Worm (Caenorhabditis elegans) whole organism, L3 larva: ENCODE data around the gene F36H9.7.

ENCODE experiments used
- R02D3.7 ChIP-seq: fragments of 150-350 bp; optimal IDR thresholded peaks from 2 replicates; lab custom pipeline; 2014; ENCODE audit warnings: missing biosample characterization, missing genetic modification characterization
- aly-2 ChIP-seq: fragments of 150-350 bp; optimal IDR thresholded peaks from 2 replicates; lab custom pipeline; 2014; ENCODE audit warnings: missing biosample characterization, missing genetic modification characterization
- ceh-16 ChIP-seq: sonication (generic microtip); optimal IDR thresholded peaks from 2 replicates; lab custom pipeline; 2017; ENCODE audit warnings: missing biosample characterization, missing genetic modification characterization
- ceh-28 ChIP-seq: fragments of 150-350 bp; optimal IDR thresholded peaks from 2 replicates; lab custom pipeline; 2014; ENCODE audit warnings: missing biosample characterization, missing genetic modification reagents, missing genetic modification characterization
- ceh-82 ChIP-seq: fragments of 150-350 bp; optimal IDR thresholded peaks from 2 replicates; lab custom pipeline; 2014; ENCODE audit warnings: missing biosample characterization, missing genetic modification characterization
- egl-5 ChIP-seq: fragments of 150-350 bp; optimal IDR thresholded peaks from 2 replicates; lab custom pipeline; 2017; ENCODE audit warnings: missing biosample characterization, missing genetic modification reagents, missing genetic modification characterization, inconsistent platforms
- elt-2 ChIP-seq: sonication (generic microtip); optimal IDR thresholded peaks from 2 replicates; lab custom pipeline; 2016; ENCODE audit warnings: missing genetic modification reagents, mild to moderate bottlenecking, missing genetic modification characterization, missing compliant biosample characterization
- eor-1 ChIP-seq, 2 experiments: fragments of 150-350 bp; optimal IDR thresholded peaks; 2 replicates each; lab custom pipeline; 2014 to 2018; ENCODE audit warnings: missing biosample characterization in 2 of 2, missing genetic modification characterization in 2 of 2
- fkh-10 ChIP-seq: sonication (generic microtip); optimal IDR thresholded peaks from 2 replicates; lab custom pipeline; 2017; ENCODE audit warnings: missing biosample characterization, missing genetic modification reagents, missing genetic modification characterization
- fos-1 ChIP-seq: fragments of 150-350 bp; optimal IDR thresholded peaks from 2 replicates; lab custom pipeline; 2014; ENCODE audit warnings: missing biosample characterization, missing genetic modification characterization
- hmg-11 ChIP-seq: sonication (generic microtip); optimal IDR thresholded peaks from 2 replicates; lab custom pipeline; 2016; ENCODE audit warnings: missing genetic modification characterization, missing compliant biosample characterization
- jun-1 ChIP-seq: fragments of 150-350 bp; optimal IDR thresholded peaks from 2 replicates; lab custom pipeline; 2014; ENCODE audit warnings: missing biosample characterization, missing genetic modification reagents, missing genetic modification characterization
- lin-15B ChIP-seq: fragments of 150-350 bp; optimal IDR thresholded peaks from 2 replicates; lab custom pipeline; 2014; ENCODE audit warnings: missing biosample characterization, missing genetic modification characterization
- lin-39 ChIP-seq: fragments of 150-350 bp; optimal IDR thresholded peaks from 2 replicates; lab custom pipeline; 2018; ENCODE audit warnings: missing biosample characterization, missing genetic modification reagents, missing genetic modification characterization
- lsy-12 ChIP-seq: sonication (generic microtip); optimal IDR thresholded peaks from 2 replicates; lab custom pipeline; 2016; ENCODE audit warnings: mild to moderate bottlenecking, missing genetic modification characterization, missing compliant biosample characterization
- mdl-1 ChIP-seq: fragments of 150-350 bp; optimal IDR thresholded peaks from 2 replicates; lab custom pipeline; 2014; ENCODE audit warnings: missing biosample characterization, missing genetic modification characterization
- mml-1 ChIP-seq: fragments of 150-350 bp; sonication (generic microtip); optimal IDR thresholded peaks from 3 replicates; lab custom pipeline; 2014; ENCODE audit warnings: missing biosample characterization, missing genetic modification characterization
- nfya-1 ChIP-seq: sonication (generic microtip); optimal IDR thresholded peaks from 2 replicates; lab custom pipeline; 2017; ENCODE audit warnings: missing genetic modification characterization, mild to moderate bottlenecking, missing compliant biosample characterization, antibody characterized with exemption, moderate library complexity; ENCODE audit not compliant: insufficient read depth
- nhr-11 ChIP-seq: fragments of 150-350 bp; optimal IDR thresholded peaks from 2 replicates; lab custom pipeline; 2014; ENCODE audit warnings: missing biosample characterization, missing genetic modification characterization
- nhr-12 ChIP-seq: fragments of 150-350 bp; optimal IDR thresholded peaks from 2 replicates; lab custom pipeline; 2014; ENCODE audit warnings: missing biosample characterization, missing genetic modification characterization
- nhr-23 ChIP-seq: fragments of 150-350 bp; optimal IDR thresholded peaks from 2 replicates; lab custom pipeline; 2014; ENCODE audit warnings: missing biosample characterization, missing genetic modification reagents, missing genetic modification characterization
- nhr-237 ChIP-seq: fragments of 150-350 bp; optimal IDR thresholded peaks from 2 replicates; lab custom pipeline; 2014; ENCODE audit warnings: missing biosample characterization, missing genetic modification characterization
- nhr-25 ChIP-seq: sonication (generic microtip); optimal IDR thresholded peaks from 2 replicates; lab custom pipeline; 2017; ENCODE audit warnings: missing biosample characterization, missing genetic modification characterization
- nhr-28 ChIP-seq: fragments of 150-350 bp; optimal IDR thresholded peaks from 2 replicates; lab custom pipeline; 2014; ENCODE audit warnings: missing biosample characterization, missing genetic modification characterization
- nhr-43 ChIP-seq: sonication (generic microtip); optimal IDR thresholded peaks from 2 replicates; lab custom pipeline; 2016; ENCODE audit warnings: mild to moderate bottlenecking, missing genetic modification characterization, missing compliant biosample characterization; ENCODE audit not compliant: poor library complexity, severe bottlenecking
- nhr-67 ChIP-seq: fragments of 150-350 bp; optimal IDR thresholded peaks from 2 replicates; lab custom pipeline; 2014; ENCODE audit warnings: missing biosample characterization, missing genetic modification characterization
- nhr-76 ChIP-seq: fragments of 150-350 bp; sonication (generic microtip); optimal IDR thresholded peaks from 5 replicates; lab custom pipeline; 2014; ENCODE audit warnings: missing biosample characterization, missing genetic modification characterization
- nhr-77 ChIP-seq: fragments of 150-350 bp; optimal IDR thresholded peaks from 2 replicates; lab custom pipeline; 2014; ENCODE audit warnings: missing biosample characterization, missing genetic modification characterization
- pha-4 ChIP-seq: fragments of 150-350 bp; optimal IDR thresholded peaks from 2 replicates; lab custom pipeline; 2014; ENCODE audit warnings: missing biosample characterization, missing genetic modification reagents, missing genetic modification characterization
- pqm-1 ChIP-seq: fragments of 150-350 bp; optimal IDR thresholded peaks from 2 replicates; lab custom pipeline; 2017; ENCODE audit warnings: missing biosample characterization, missing genetic modification characterization, inconsistent platforms
- snpc-4 ChIP-seq: fragments of 150-350 bp; optimal IDR thresholded peaks from 2 replicates; lab custom pipeline; 2014; ENCODE audit warnings: missing biosample characterization, missing genetic modification characterization
- tbx-2 ChIP-seq: sonication (generic microtip); optimal IDR thresholded peaks from 2 replicates; lab custom pipeline; 2016; ENCODE audit warnings: mild to moderate bottlenecking, missing genetic modification characterization, missing compliant biosample characterization
- unc-39 ChIP-seq: sonication (generic microtip); optimal IDR thresholded peaks from 4 replicates; lab custom pipeline; 2017; ENCODE audit warnings: missing biosample characterization, missing genetic modification characterization
- unc-62 ChIP-seq: fragments of 150-350 bp; sonication (generic microtip); optimal IDR thresholded peaks from 4 replicates; lab custom pipeline; 2014; ENCODE audit warnings: missing biosample characterization, missing genetic modification reagents, missing genetic modification characterization

The F36H9.7 gene

DNA sequence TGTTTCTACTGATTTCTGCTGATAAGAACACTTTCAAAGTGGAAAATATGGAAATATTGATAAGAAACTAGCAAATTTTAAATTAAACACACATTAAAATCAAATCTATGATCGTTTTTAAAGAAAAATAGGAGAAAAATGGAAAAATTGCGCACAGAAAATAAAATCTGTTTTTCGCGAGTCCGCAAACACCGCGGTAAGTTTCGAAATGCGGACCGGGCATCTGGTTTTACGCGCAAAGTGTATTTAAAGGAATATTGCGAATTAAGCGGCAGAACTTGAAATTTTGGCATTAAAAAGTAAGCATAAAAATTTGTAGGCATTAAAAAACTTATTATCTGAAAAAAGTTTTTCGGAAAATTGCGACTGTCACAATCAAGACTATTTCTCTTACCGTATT lies 1.6 kb downstream of the F36H9.7 start:
- TF ChIP-seq elt-2: peak; percentile 27
- peak; percentile 22 for TF ChIP-seq nfya-1 (tag; lab: Kevin White, UChicago)
- no peak for TF ChIP-seq eor-1 (tag; optimal IDR thresholded peaks at IDR 0.05; lab: Kevin White, UChicago)
- peak; percentile 32 for TF ChIP-seq hmg-11 (tag; lab: Kevin White, UChicago)
- TF ChIP-seq unc-62 (GFP tag; lab: Kevin White, UChicago): no peak

DNA sequence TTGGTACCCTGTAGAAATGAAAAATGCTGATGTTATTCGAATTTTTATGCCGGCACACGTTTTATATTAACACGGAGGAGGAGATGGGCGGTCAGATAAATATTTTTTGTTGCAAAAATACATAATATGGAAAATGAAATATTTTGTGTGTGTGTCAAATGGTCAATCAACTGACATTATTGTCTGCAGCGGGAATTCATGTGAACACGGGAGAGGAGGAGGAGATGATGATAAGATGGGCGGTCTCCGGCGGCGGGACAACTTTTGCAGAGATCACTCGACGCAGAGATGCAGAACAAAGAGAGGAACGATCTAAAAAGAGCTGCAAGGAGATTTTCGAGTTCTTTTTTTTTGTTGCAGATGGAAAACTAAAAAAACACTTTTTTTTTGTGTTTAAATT lies 3.0 kb downstream of the F36H9.7 start, which contains the start of gene dhs-13:
dhs-13 (minus strand) TSS at position 8 of the 400 bp plus-strand sequence.
- TF ChIP-seq ceh-16 (tag; lab: Kevin White, UChicago) (no peak), lin-15B (tag; lab: Kevin White, UChicago) (peak; percentile 36), fkh-10 (GFP tag; lab: Kevin White, UChicago) (no peak), pha-4 (tag; lab: Kevin White, UChicago) (peak; percentile 47), aly-2 (tag; lab: Kevin White, UChicago) (no peak), elt-2 (peak; percentile 52), nhr-77 (tag; lab: Kevin White, UChicago) (no peak)

DNA sequence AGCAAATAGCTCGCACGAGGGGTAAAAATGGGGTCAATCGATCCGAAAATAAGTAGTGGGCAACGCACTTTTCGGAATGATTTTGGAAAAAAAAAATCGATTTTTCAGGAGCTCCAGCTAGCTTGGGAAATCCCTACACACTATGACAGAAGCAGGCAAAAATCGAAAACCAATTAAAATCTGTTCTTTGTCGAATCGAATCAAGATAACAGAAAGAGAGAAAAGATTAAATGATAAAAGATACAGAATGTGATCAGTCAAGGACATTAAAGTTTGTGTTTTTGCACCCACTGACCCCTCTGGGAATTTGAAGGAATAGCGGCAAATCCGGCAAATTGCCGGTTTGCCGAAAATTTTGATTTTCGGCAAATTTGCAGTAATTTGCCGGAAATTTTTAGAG lies 7.3 kb downstream of the F36H9.7 start:
- TF ChIP-seq nhr-43 (tag; lab: Kevin White, UChicago): no peak
- TF ChIP-seq nhr-76 (tag; lab: Kevin White, UChicago): no peak
- no peak for TF ChIP-seq unc-62 (GFP tag; lab: Kevin White, UChicago)
- TF ChIP-seq mdl-1 (tag; lab: Kevin White, UChicago): no peak
- TF ChIP-seq lin-15B (tag; lab: Kevin White, UChicago): no peak
- TF ChIP-seq mml-1: no peak
- TF ChIP-seq nhr-67 (tag; lab: Kevin White, UChicago): no peak
- no peak for TF ChIP-seq nhr-25 (tag; lab: Kevin White, UChicago)
- TF ChIP-seq R02D3.7: no peak
- TF ChIP-seq egl-5 (tag; lab: Kevin White, UChicago): no peak
- TF ChIP-seq nhr-23 (tag; lab: Kevin White, UChicago): no peak
- no peak for TF ChIP-seq eor-1 (tag; optimal IDR thresholded peaks at IDR 0.05; lab: Kevin White, UChicago)
- no peak for TF ChIP-seq aly-2 (tag; lab: Kevin White, UChicago)
- TF ChIP-seq unc-39: no peak
- no peak for TF ChIP-seq nhr-237 (tag; lab: Kevin White, UChicago)
- no peak for TF ChIP-seq nhr-12 (tag; lab: Kevin White, UChicago)
- no peak for TF ChIP-seq tbx-2 (tag; lab: Kevin White, UChicago)
- TF ChIP-seq lsy-12 (tag; lab: Kevin White, UChicago): no peak
- TF ChIP-seq pqm-1: no peak

DNA sequence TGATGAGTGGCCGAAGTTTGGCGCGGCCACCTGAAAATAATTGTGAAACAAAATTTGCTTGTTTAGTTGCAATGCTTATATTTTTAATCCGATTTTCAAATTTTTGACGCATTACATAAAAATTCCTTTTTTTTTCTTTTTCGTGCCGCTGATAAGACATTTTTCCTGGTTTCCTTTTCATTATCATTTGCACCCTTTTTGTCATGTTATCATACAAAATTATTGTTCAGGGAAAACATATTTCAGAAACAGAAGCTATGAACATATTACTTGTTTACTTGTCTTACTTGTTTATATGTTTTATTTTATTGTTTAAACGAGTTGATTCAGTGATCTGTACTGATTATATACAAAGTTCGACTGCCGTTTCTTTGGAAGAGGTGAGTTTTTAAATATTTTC lies 14.0 kb downstream of the F36H9.7 start, which contains the start of gene clec-205:
clec-205 (plus strand) TSS at position 212 of the 400 bp plus-strand sequence.
- TF ChIP-seq jun-1 (tag; lab: Kevin White, UChicago) (no peak), ceh-82 (no peak), elt-2 (peak; percentile 60), unc-39 (no peak)

DNA sequence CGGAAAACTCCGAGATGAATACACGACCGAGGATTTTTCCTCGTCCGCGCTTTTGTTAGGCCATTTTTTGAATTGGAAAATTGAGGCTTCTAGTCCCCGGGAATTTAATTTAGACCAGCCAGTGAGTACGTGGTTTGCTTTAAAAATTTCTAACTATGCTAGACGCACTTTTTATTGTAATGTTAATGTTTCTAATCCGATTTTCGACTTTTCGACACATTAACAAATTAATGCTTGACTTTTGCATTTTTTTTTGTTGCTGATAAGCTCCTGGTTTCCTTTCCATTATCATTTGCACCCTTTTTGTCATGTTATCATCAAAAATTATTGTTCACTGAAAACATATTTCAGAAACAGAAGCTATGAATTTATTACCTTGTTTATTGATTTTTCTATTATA lies 17.9 kb downstream of the F36H9.7 start, which contains the start of gene clec-204:
clec-204 (plus strand) TSS at position 301 of the 400 bp plus-strand sequence.
- TF ChIP-seq hmg-11 (tag; lab: Kevin White, UChicago) (no peak), elt-2 (peak; percentile 45)

DNA sequence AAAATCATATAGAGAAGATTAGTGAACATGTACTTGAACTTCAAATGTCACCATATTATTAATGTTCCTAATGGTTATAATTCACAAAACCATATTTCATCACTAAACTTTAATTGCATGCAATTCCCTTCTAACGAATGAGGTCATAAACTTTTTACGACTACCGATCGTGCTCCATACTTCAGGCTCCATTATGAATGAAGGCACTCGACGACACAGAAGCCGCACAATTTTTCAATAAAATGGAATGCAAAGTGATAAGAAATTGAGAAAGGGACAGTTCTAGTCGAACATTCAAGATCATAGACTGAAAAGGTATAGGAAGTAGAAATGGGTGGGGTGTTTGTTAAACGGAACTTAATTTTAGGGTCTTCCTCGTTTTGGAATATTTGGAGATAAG lies 18.6 kb downstream of the F36H9.7 start:
- TF ChIP-seq pqm-1 (peak; percentile 7), unc-39 (no peak), elt-2 (peak; percentile 64)

DNA sequence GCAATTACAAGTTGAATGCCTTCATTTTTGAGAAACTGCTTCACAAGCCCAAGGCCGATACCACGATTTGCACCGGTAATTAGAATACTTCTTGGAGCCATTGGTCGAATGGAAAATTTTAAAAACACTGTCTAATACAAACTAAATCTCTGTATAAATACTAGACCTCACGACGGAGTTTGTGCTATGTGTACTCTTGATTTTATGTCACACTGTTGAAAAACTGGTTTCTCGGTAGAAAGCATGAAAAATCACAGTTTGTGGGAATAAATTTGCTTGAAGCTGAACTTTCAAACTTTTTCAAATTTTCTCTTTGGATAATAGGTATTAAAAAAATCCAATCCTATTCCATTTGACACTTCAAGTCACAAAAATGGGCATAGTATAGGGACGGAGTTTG lies 19.1 kb downstream of the F36H9.7 start, which contains the start of gene ZK697.14:
ZK697.14 (minus strand) TSS at position 101 of the 400 bp plus-strand sequence.
- TF ChIP-seq nhr-28 (no peak), snpc-4 (tag; lab: Kevin White, UChicago) (no peak), fos-1 (tag; lab: Kevin White, UChicago) (no peak), nhr-11 (tag; lab: Kevin White, UChicago) (no peak), ceh-28 (tag; lab: Kevin White, UChicago) (no peak), lsy-12 (tag; lab: Kevin White, UChicago) (no peak), lin-39 (tag; lab: Kevin White, UChicago) (no peak), nhr-237 (tag; lab: Kevin White, UChicago) (no peak), egl-5 (tag; lab: Kevin White, UChicago) (no peak), nhr-76 (tag; lab: Kevin White, UChicago) (no peak)
- TF ChIP-seq, all 47 proteins: peak for 0
